Worm (Caenorhabditis elegans): Measurements from ENCODE around the gene col-160.

The col-160 gene

DNA sequence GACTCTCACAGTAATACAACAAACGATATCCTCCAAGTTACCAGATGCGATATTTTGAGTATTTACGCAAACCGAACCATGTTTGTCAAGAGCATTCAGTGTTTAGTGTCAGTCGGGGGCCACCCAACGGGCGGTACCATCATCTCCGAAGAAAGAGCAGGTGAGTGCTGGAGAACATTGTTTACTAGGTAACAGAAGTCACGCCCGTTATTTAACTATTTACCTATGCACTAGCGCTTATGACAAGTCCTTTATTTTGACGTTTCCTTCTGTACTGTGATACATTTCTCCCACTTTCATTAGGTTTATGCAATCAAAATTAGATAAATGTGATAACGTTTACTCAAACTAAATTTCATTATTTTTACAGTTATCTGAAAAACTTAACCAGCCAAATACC is 7.6 kb upstream of the col-160 start, which contains the start of gene F57B1.6:
TSS of gene F57B1.6 (plus strand) at position 79 of the 400 bp plus-strand sequence.
- TF ChIP-seq nhr-25 (tag; optimal IDR thresholded peaks at IDR 0.05; ENCODE audit: borderline replicate concordance, insufficient read depth): no peak
- TF ChIP-seq aha-1 (tag): peak; percentile 63
- TF ChIP-seq daf-12 (tag; optimal IDR thresholded peaks at IDR 0.05): no peak
- no peak for TF ChIP-seq nhr-102 (tag; optimal IDR thresholded peaks at IDR 0.05)
- TF ChIP-seq set-16 (GFP tag; IDR thresholded peaks at IDR 0.05): no peak

DNA sequence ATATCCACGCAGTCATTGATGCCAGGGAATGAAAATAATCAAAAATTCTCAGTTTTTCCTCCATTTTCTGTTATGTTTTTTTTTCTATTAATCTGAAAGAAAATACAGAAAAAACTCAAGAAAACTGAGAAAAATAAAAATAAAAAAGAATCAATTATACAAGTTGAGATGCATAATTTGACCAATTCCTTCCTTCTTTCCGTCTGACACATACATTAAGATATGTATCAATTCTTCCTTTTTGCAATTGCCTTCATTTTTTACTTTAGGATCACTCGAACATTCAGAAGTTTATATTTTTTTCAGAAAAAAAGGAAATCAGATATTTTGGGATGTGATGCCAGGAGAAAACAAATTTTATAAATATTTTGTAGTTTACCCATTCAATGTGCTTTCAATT is 5.4 kb upstream of the col-160 start, which contains the start of gene F57B1.5:
TSS of gene F57B1.5 (plus strand) at position 301 of the 400 bp plus-strand sequence.
- no peak for TF ChIP-seq lin-29 (GFP tag; IDR thresholded peaks at IDR 0.05)
- no peak for TF ChIP-seq nhr-48 (tag; optimal IDR thresholded peaks at IDR 0.05)
- TF ChIP-seq nhr-41 (GFP tag; IDR thresholded peaks at IDR 0.05): no peak
- TF ChIP-seq dmd-8 (GFP tag; IDR thresholded peaks at IDR 0.05): no peak
- TF ChIP-seq dmd-9 (GFP tag; IDR thresholded peaks at IDR 0.05): no peak
- TF ChIP-seq madf-9 (GFP tag; conservative IDR thresholded peaks at IDR 0.05): no peak
- TF ChIP-seq egl-27 (tag; optimal IDR thresholded peaks at IDR 0.05): no peak
- no peak for TF ChIP-seq Y48G9A.11 (GFP tag; IDR thresholded peaks at IDR 0.05)
- no peak for TF ChIP-seq lin-15B (tag; optimal IDR thresholded peaks at IDR 0.05)
- TF ChIP-seq D1046.2 (GFP tag; IDR thresholded peaks at IDR 0.05): no peak
- no peak for TF ChIP-seq dpl-1 (GFP tag; optimal IDR thresholded peaks at IDR 0.05)
- TF ChIP-seq lim-7 (GFP tag; IDR thresholded peaks at IDR 0.05): no peak
- no peak for TF ChIP-seq set-16 (GFP tag; IDR thresholded peaks at IDR 0.05)
- no peak for TF ChIP-seq nhr-11 (tag; optimal IDR thresholded peaks at IDR 0.05)
- no peak for TF ChIP-seq daf-16 (GFP tag; optimal IDR thresholded peaks at IDR 0.05)
- TF ChIP-seq daf-16 (tag; optimal IDR thresholded peaks at IDR 0.05): no peak
- TF ChIP-seq F10B5.3 (tag; optimal IDR thresholded peaks at IDR 0.05): no peak
- TF ChIP-seq nhr-28 (tag; optimal IDR thresholded peaks at IDR 0.05): no peak

ce11 chrV:13206514-13206913 is 4.5 kb upstream of the col-160 start:
- TF ChIP-seq spr-1 (tag; optimal IDR thresholded peaks at IDR 0.05) (no peak), saeg-2 (GFP tag; IDR thresholded peaks at IDR 0.05) (no peak), dmd-8 (GFP tag; IDR thresholded peaks at IDR 0.05) (no peak), set-16 (GFP tag; IDR thresholded peaks at IDR 0.05) (no peak), ctbp-1 (GFP tag; IDR thresholded peaks at IDR 0.05) (no peak), fkh-10 (GFP tag; optimal IDR thresholded peaks at IDR 0.05) (peak; percentile 57), daf-16 (GFP tag; optimal IDR thresholded peaks at IDR 0.05) (no peak), daf-16 (tag; optimal IDR thresholded peaks at IDR 0.05) (no peak)

DNA sequence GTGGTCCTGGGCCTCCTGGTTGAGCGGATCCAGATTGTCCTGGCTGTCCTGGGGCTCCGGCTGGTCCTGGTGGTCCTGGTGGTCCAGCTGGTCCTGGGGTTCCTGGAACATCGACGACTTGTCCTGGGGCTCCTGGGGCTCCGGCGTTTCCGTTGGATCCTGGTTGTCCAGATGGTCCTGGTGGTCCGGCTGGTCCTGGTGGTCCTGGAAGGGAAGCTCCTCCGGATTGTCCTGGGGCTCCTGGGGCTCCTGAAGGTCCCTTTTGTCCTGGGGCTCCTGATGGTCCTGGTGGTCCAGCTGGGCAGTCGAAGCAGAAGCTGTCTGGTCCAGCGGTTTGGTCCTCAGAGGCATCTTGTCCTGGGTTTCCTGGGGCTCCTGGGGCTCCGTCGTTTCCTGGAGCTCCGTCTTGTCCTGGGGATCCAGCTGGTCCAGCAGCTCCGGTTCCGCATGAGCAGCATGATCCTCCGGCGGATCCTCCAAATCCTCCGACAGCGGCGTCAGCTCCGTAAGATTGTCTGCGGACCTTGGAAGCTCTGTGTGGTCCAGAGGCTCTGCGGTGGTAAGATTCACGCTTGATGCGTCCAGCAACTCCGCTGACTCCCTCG is 658 bp downstream of the col-160 start:
- TF ChIP-seq madf-5 (GFP tag; IDR thresholded peaks at IDR 0.05) (peak in 1 of 2 experiments; percentile 55; a peak in 2 of 4 replicates), set-16 (GFP tag; IDR thresholded peaks at IDR 0.05) (peak; percentile 98)

ce11 chrV:13200609-13201008 is 1.4 kb downstream of the col-160 start:
- TF ChIP-seq cey-2 (tag; optimal IDR thresholded peaks at IDR 0.05; ENCODE audit: borderline replicate concordance, insufficient read depth): no peak
- TF ChIP-seq ceh-32 (tag; optimal IDR thresholded peaks at IDR 0.05; ENCODE audit: poor library complexity): no peak
- no peak for TF ChIP-seq nhr-25 (tag; optimal IDR thresholded peaks at IDR 0.05; ENCODE audit: borderline replicate concordance, insufficient read depth)
- no peak for TF ChIP-seq aha-1 (tag)
- TF ChIP-seq nhr-111 (GFP tag; optimal IDR thresholded peaks at IDR 0.05): no peak
- TF ChIP-seq jun-1 (tag; optimal IDR thresholded peaks at IDR 0.05): no peak
- no peak for TF ChIP-seq mes-2 (tag; optimal IDR thresholded peaks at IDR 0.05; ENCODE audit: poor library complexity, severe bottlenecking)
- no peak for TF ChIP-seq F10B5.3 (tag; optimal IDR thresholded peaks at IDR 0.05)
- TF ChIP-seq arid-1 (GFP tag; conservative IDR thresholded peaks at IDR 0.05): no peak
- TF ChIP-seq T20F7.1 (GFP tag; optimal IDR thresholded peaks at IDR 0.05): no peak
- TF ChIP-seq madf-9 (GFP tag; conservative IDR thresholded peaks at IDR 0.05): no peak
- TF ChIP-seq lin-15B (tag; optimal IDR thresholded peaks at IDR 0.05): no peak
- TF ChIP-seq egl-43 (GFP tag; IDR thresholded peaks at IDR 0.05): no peak
- no peak for TF ChIP-seq hlh-30 (tag; optimal IDR thresholded peaks at IDR 0.05; ENCODE audit: insufficient read depth)
- no peak for TF ChIP-seq unc-130 (GFP tag; optimal IDR thresholded peaks at IDR 0.05)
- no peak for TF ChIP-seq lin-13 (GFP tag; optimal IDR thresholded peaks at IDR 0.05)
- TF ChIP-seq nhr-10 (tag; optimal IDR thresholded peaks at IDR 0.05): no peak
- no peak for TF ChIP-seq spr-3 (GFP tag; optimal IDR thresholded peaks at IDR 0.05)
- TF ChIP-seq skn-1 (tag; optimal IDR thresholded peaks at IDR 0.05): no peak
- TF ChIP-seq ama-1 (optimal IDR thresholded peaks at IDR 0.05): peak; percentile 68
- peak; percentile 10 for TF ChIP-seq mep-1 (tag; optimal IDR thresholded peaks at IDR 0.05)
